Worm (Caenorhabditis elegans) whole organism, L2 larva: Measurements from ENCODE around the gene lido-5.

Experiments
- ztf-11 ChIP-seq: sonication (generic microtip); optimal IDR thresholded peaks from 2 replicates; lab custom pipeline; 2017; ENCODE audit warnings: missing biosample characterization, missing genetic modification characterization
- ztf-4 ChIP-seq: fragments of 150-350 bp; optimal IDR thresholded peaks from 2 replicates; lab custom pipeline; 2014; ENCODE audit warnings: missing biosample characterization, missing genetic modification characterization

ce11 chrX:17059760-17060159 is 50.7 kb downstream of the lido-5 start:
- TF ChIP-seq ztf-4 (tag; lab: Kevin White, UChicago), result no peak
- no peak for TF ChIP-seq ztf-11 (tag; lab: Kevin White, UChicago)
